Worm (Caenorhabditis elegans) whole organism, L2 larva: ENCODE data around the gene tcer-1.
"Not testable (repeated sequence)": the region's sequence is repeated elsewhere in the genome, so short reads cannot be mapped to it uniquely, and the experiment has no call there.

Experiments used
- F13H6.1 ChIP-seq: sonication (generic microtip); optimal IDR thresholded peaks from 2 replicates; lab custom pipeline; 2016; ENCODE audit warnings: missing genetic modification characterization, missing compliant biosample characterization
- R02D3.7 ChIP-seq: fragments of 150-350 bp; optimal IDR thresholded peaks from 2 replicates; lab custom pipeline; 2014; ENCODE audit warnings: missing biosample characterization, missing genetic modification characterization
- Y55F3AM.14 ChIP-seq: fragments of 200-800 bp; sonication (Bioruptor generic); optimal IDR thresholded peaks from 2 replicates; lab custom pipeline; 2018; ENCODE audit warnings: mild to moderate bottlenecking, missing genetic modification characterization, missing compliant biosample characterization
- alr-1 ChIP-seq: fragments of 150-350 bp; optimal IDR thresholded peaks from 2 replicates; lab custom pipeline; 2014; ENCODE audit warnings: missing biosample characterization, missing genetic modification characterization
- ceh-82 ChIP-seq: fragments of 150-350 bp; optimal IDR thresholded peaks from 2 replicates; lab custom pipeline; 2014; ENCODE audit warnings: missing biosample characterization, missing genetic modification characterization
- fos-1 ChIP-seq: fragments of 150-350 bp; optimal IDR thresholded peaks from 2 replicates; lab custom pipeline; 2014; ENCODE audit warnings: missing biosample characterization, missing genetic modification characterization
- lin-13 ChIP-seq: fragments of 150-350 bp; optimal IDR thresholded peaks from 2 replicates; lab custom pipeline; 2014; ENCODE audit warnings: missing biosample characterization, missing genetic modification reagents, missing genetic modification characterization
- mbf-1 ChIP-seq: sonication (generic microtip); optimal IDR thresholded peaks from 2 replicates; lab custom pipeline; 2017; ENCODE audit warnings: missing biosample characterization, missing genetic modification characterization
- mdl-1 ChIP-seq, 2 experiments: fragments of 150-350 bp in 1 of 2; sonication (generic microtip) in 1 of 2; optimal IDR thresholded peaks; 2 replicates each; lab custom pipeline; 2017; ENCODE audit warnings: missing biosample characterization in 2 of 2, missing genetic modification characterization in 2 of 2
- nhr-11 ChIP-seq: fragments of 150-350 bp; optimal IDR thresholded peaks from 2 replicates; lab custom pipeline; 2014; ENCODE audit warnings: missing biosample characterization, missing genetic modification characterization
- nhr-12 ChIP-seq: fragments of 150-350 bp; optimal IDR thresholded peaks from 2 replicates; lab custom pipeline; 2014; ENCODE audit warnings: missing biosample characterization, missing genetic modification characterization
- nhr-129 ChIP-seq: fragments of 150-350 bp; optimal IDR thresholded peaks from 2 replicates; lab custom pipeline; 2014; ENCODE audit warnings: missing biosample characterization, missing genetic modification characterization
- nhr-21 ChIP-seq: fragments of 150-350 bp; optimal IDR thresholded peaks from 2 replicates; lab custom pipeline; 2014; ENCODE audit warnings: missing biosample characterization, missing genetic modification characterization
- nhr-23 ChIP-seq: fragments of 150-350 bp; optimal IDR thresholded peaks from 2 replicates; lab custom pipeline; 2014; ENCODE audit warnings: missing biosample characterization, missing genetic modification reagents, missing genetic modification characterization
- nhr-25 ChIP-seq: fragments of 150-350 bp; sonication (generic microtip); optimal IDR thresholded peaks from 3 replicates; lab custom pipeline; 2014; ENCODE audit warnings: missing biosample characterization, missing genetic modification characterization
- nhr-6 ChIP-seq: fragments of 150-350 bp; optimal IDR thresholded peaks from 2 replicates; lab custom pipeline; 2014; ENCODE audit warnings: missing biosample characterization, missing genetic modification characterization
- peb-1 ChIP-seq: fragments of 150-350 bp; optimal IDR thresholded peaks from 2 replicates; lab custom pipeline; 2014; ENCODE audit warnings: missing biosample characterization, missing genetic modification characterization
- sem-4 ChIP-seq: fragments of 150-350 bp; optimal IDR thresholded peaks from 2 replicates; lab custom pipeline; 2014; ENCODE audit warnings: missing biosample characterization, missing genetic modification reagents, missing genetic modification characterization
- sma-3 ChIP-seq: sonication (generic microtip); optimal IDR thresholded peaks from 2 replicates; lab custom pipeline; 2016; ENCODE audit warnings: missing genetic modification reagents, missing genetic modification characterization, missing compliant biosample characterization
- sma-9 ChIP-seq, 2 experiments: fragments of 150-350 bp in 1 of 2; sonication (generic microtip) in 1 of 2; optimal IDR thresholded peaks; 2 replicates each; lab custom pipeline; 2014 to 2016; ENCODE audit warnings: missing genetic modification characterization in 2 of 2, mild to moderate bottlenecking in 1 of 2, missing biosample characterization in 1 of 2, missing compliant biosample characterization in 1 of 2, missing genetic modification reagents in 1 of 2, moderate library complexity in 1 of 2
- unc-62 ChIP-seq: fragments of 150-350 bp; optimal IDR thresholded peaks from 2 replicates; lab custom pipeline; 2014; ENCODE audit warnings: missing biosample characterization, missing genetic modification reagents, missing genetic modification characterization
- zag-1 ChIP-seq: fragments of 150-350 bp; optimal IDR thresholded peaks from 2 replicates; lab custom pipeline; 2014; ENCODE audit warnings: missing biosample characterization, missing genetic modification characterization
- ztf-11 ChIP-seq: sonication (generic microtip); optimal IDR thresholded peaks from 2 replicates; lab custom pipeline; 2017; ENCODE audit warnings: missing biosample characterization, missing genetic modification characterization
- ztf-4 ChIP-seq: fragments of 150-350 bp; optimal IDR thresholded peaks from 2 replicates; lab custom pipeline; 2014; ENCODE audit warnings: missing biosample characterization, missing genetic modification characterization

tcer-1 gene

ce11 chrII:7022370-7023001, 27.4 kb downstream of the tcer-1 start, which contains the start of the genes lst-6 and lst-5 (continued):
- TF ChIP-seq ztf-11 (tag; lab: Kevin White, UChicago) (no peak), nhr-11 (tag; lab: Kevin White, UChicago) (no peak)

- TF ChIP-seq nhr-25 (no peak), nhr-6 (tag; lab: Kevin White, UChicago) (no peak), unc-62 (GFP tag; lab: Kevin White, UChicago) (no peak), nhr-12 (tag; lab: Kevin White, UChicago) (no peak), mdl-1 (tag; optimal IDR thresholded peaks at IDR 0.05; lab: Kevin White, UChicago) (no peak), peb-1 (tag; lab: Kevin White, UChicago) (no peak), ztf-4 (tag; lab: Kevin White, UChicago) (no peak), R02D3.7 (tag; lab: Kevin White, UChicago) (no peak), zag-1 (no peak), nhr-11 (tag; lab: Kevin White, UChicago) (no peak), lin-13 (no peak), nhr-23 (tag; lab: Kevin White, UChicago) (no peak), ceh-82 (no peak), mbf-1 (tag; lab: Kevin White, UChicago) (no peak), ztf-11 (tag; lab: Kevin White, UChicago) (no peak), nhr-129 (tag; lab: Kevin White, UChicago) (no peak), fos-1 (no peak)
- TF ChIP-seq, all 48 proteins: peak for 0
Observed at ce11 chrII:7012592-7012991, 37.3 kb downstream of the tcer-1 start, which contains the start of gene sqv-7. sqv-7 (minus strand) TSS chrII:7012692.

- TF ChIP-seq lin-13 (no peak), nhr-11 (tag; lab: Kevin White, UChicago) (no peak), nhr-23 (tag; lab: Kevin White, UChicago) (no peak), Y55F3AM.14 (GFP tag; lab: Kevin White, UChicago) (peak; percentile 4), nhr-21 (no peak), sem-4 (tag; lab: Kevin White, UChicago) (no peak), zag-1 (no peak), alr-1 (tag; lab: Kevin White, UChicago) (no peak), nhr-25 (no peak), sma-3 (peak; percentile 6), F13H6.1 (peak; percentile 1)
Observed at ce11 chrII:7002956-7003357, 46.9 kb downstream of the tcer-1 start.

ce11 chrII:7001405-7001804, 48.5 kb downstream of the tcer-1 start:
- TF ChIP-seq sma-9 (GFP tag; optimal IDR thresholded peaks at IDR 0.05; lab: Kevin White, UChicago) (peak; percentile 10), fos-1 (peak; percentile 8), nhr-129 (tag; lab: Kevin White, UChicago) (peak; percentile 26)
- TF ChIP-seq sma-9 (tag; optimal IDR thresholded peaks at IDR 0.05; lab: Kevin White, UChicago) = not testable (repeated sequence)
- TF ChIP-seq, all 48 proteins: peak for 3; not testable (repeated sequence) for 45
